Fruit fly (Drosophila melanogaster) whole organism, prepupa: Measurements from ENCODE around the gene CG18262.

Experiments
- Blimp-1 ChIP-seq: fragments of 200-800 bp; sonication (Bioruptor generic); optimal IDR thresholded peaks from 3 replicates; lab custom pipeline; 2017; ENCODE audit warnings: missing biosample characterization, missing genetic modification characterization, mild to moderate bottlenecking, moderate library complexity, missing genetic modification reagents
- CG10631 ChIP-seq: fragments of 200-800 bp; sonication (Bioruptor generic); optimal IDR thresholded peaks from 2 replicates; lab custom pipeline; 2016; ENCODE audit warnings: missing biosample characterization, missing genetic modification characterization
- CG10669 ChIP-seq: fragments of 200-800 bp; sonication (Bioruptor generic); optimal IDR thresholded peaks from 3 replicates; lab custom pipeline; 2018; ENCODE audit warnings: missing biosample characterization, mild to moderate bottlenecking, missing genetic modification characterization, moderate library complexity
- CG11294 ChIP-seq: fragments of 200-800 bp; sonication (Bioruptor generic); IDR thresholded peaks from 2 replicates; pipeline ENCODE4 v1.3.6; 2022; ENCODE audit warnings: missing biosample characterization, missing genetic modification characterization
- CG11762 ChIP-seq: fragments of 200-800 bp; sonication (Bioruptor generic); optimal IDR thresholded peaks from 3 replicates; lab custom pipeline; 2016; ENCODE audit warnings: missing biosample characterization, missing genetic modification characterization; ENCODE audit not compliant: insufficient read depth
- CG11902 ChIP-seq: fragments of 200-800 bp; sonication (Bioruptor generic); optimal IDR thresholded peaks from 3 replicates; lab custom pipeline; 2016; ENCODE audit warnings: missing biosample characterization, missing genetic modification characterization
- CG15336 ChIP-seq: fragments of 200-800 bp; sonication (Bioruptor generic); IDR thresholded peaks from 2 replicates; pipeline ENCODE4 v1.3.6; 2022; ENCODE audit warnings: missing biosample characterization, missing genetic modification characterization
- CG1621 ChIP-seq: fragments of 200-800 bp; sonication (Bioruptor generic); optimal IDR thresholded peaks from 3 replicates; lab custom pipeline; 2018; ENCODE audit warnings: missing biosample characterization, mild to moderate bottlenecking, missing genetic modification characterization
- CG16779 ChIP-seq: fragments of 200-800 bp; sonication (Bioruptor generic); optimal IDR thresholded peaks from 3 replicates; lab custom pipeline; 2017; ENCODE audit warnings: missing biosample characterization, mild to moderate bottlenecking, missing genetic modification characterization
- CG3032 ChIP-seq: fragments of 200-800 bp; optimal IDR thresholded peaks from 2 replicates; lab custom pipeline; 2019; ENCODE audit warnings: missing biosample characterization, mild to moderate bottlenecking, missing genetic modification characterization, moderate library complexity
- CG32006 ChIP-seq: fragments of 200-800 bp; sonication (Bioruptor generic); optimal IDR thresholded peaks from 3 replicates; lab custom pipeline; 2017; ENCODE audit warnings: missing biosample characterization, mild to moderate bottlenecking, missing genetic modification characterization
- CG34406 ChIP-seq: fragments of 200-800 bp; sonication (Bioruptor generic); optimal IDR thresholded peaks from 3 replicates; lab custom pipeline; 2016; ENCODE audit warnings: missing biosample characterization, missing genetic modification characterization
- CG3919 ChIP-seq: fragments of 200-800 bp; sonication (Bioruptor generic); optimal IDR thresholded peaks from 3 replicates; lab custom pipeline; 2016; ENCODE audit warnings: missing biosample characterization, missing genetic modification characterization
- CG4318 ChIP-seq: fragments of 200-800 bp; sonication (Bioruptor generic); optimal IDR thresholded peaks from 3 replicates; lab custom pipeline; 2017; ENCODE audit warnings: missing biosample characterization, mild to moderate bottlenecking, missing genetic modification characterization
- CG6276 ChIP-seq: fragments of 200-800 bp; sonication (Bioruptor generic); optimal IDR thresholded peaks from 2 replicates; lab custom pipeline; 2017; ENCODE audit warnings: missing biosample characterization, mild to moderate bottlenecking, missing genetic modification characterization
- CG6792 ChIP-seq: fragments of 200-800 bp; sonication (Bioruptor generic); optimal IDR thresholded peaks from 3 replicates; lab custom pipeline; 2016; ENCODE audit warnings: missing biosample characterization, missing genetic modification characterization
- CG6808 ChIP-seq: fragments of 200-800 bp; sonication (Bioruptor generic); optimal IDR thresholded peaks from 3 replicates; lab custom pipeline; 2017; ENCODE audit warnings: missing biosample characterization, missing genetic modification characterization, mild to moderate bottlenecking, moderate library complexity, missing genetic modification reagents
- CG6854 ChIP-seq: fragments of 200-800 bp; sonication (Bioruptor generic); optimal IDR thresholded peaks from 2 replicates; lab custom pipeline; 2017; ENCODE audit warnings: missing biosample characterization, mild to moderate bottlenecking, missing genetic modification characterization
- CG7368 ChIP-seq: fragments of 200-800 bp; sonication (Bioruptor generic); optimal IDR thresholded peaks from 3 replicates; lab custom pipeline; 2016; ENCODE audit warnings: missing biosample characterization, missing genetic modification characterization
- CG8319 ChIP-seq: fragments of 200-800 bp; sonication (Bioruptor generic); optimal IDR thresholded peaks from 3 replicates; lab custom pipeline; 2016; ENCODE audit warnings: missing biosample characterization, missing genetic modification characterization
- CG9139 ChIP-seq: fragments of 200-800 bp; sonication (Bioruptor generic); optimal IDR thresholded peaks from 3 replicates; lab custom pipeline; 2017; ENCODE audit warnings: missing biosample characterization, mild to moderate bottlenecking, missing genetic modification characterization
- Eip75B ChIP-seq: fragments of 200-800 bp; sonication (Bioruptor generic); optimal IDR thresholded peaks from 3 replicates; lab custom pipeline; 2016; ENCODE audit warnings: missing biosample characterization, missing genetic modification characterization
- Eip78C ChIP-seq: fragments of 200-800 bp; sonication (Bioruptor generic); peaks from one replicate; lab custom pipeline; 2016; ENCODE audit warnings: missing biosample characterization, missing genetic modification characterization
- Eip93F ChIP-seq: fragments of 200-800 bp; sonication (Bioruptor generic); optimal IDR thresholded peaks from 2 replicates; lab custom pipeline; 2016; ENCODE audit warnings: missing biosample characterization, mild to moderate bottlenecking, missing genetic modification characterization
- Ets96B ChIP-seq: fragments of 200-800 bp; optimal IDR thresholded peaks from 2 replicates; lab custom pipeline; 2019; ENCODE audit warnings: missing biosample characterization, mild to moderate bottlenecking, missing genetic modification characterization, moderate library complexity
- Hr38 ChIP-seq: sonication (Bioruptor generic); optimal IDR thresholded peaks from 2 replicates; lab custom pipeline; 2016; ENCODE audit warnings: missing biosample characterization, missing genetic modification characterization
- Hr39 ChIP-seq: fragments of 200-800 bp; sonication (Bioruptor generic); optimal IDR thresholded peaks from 2 replicates; lab custom pipeline; 2016; ENCODE audit warnings: missing biosample characterization, missing genetic modification characterization
- Hr4 ChIP-seq: fragments of 200-800 bp; sonication (Bioruptor generic); optimal IDR thresholded peaks from 3 replicates; lab custom pipeline; 2016; ENCODE audit warnings: missing biosample characterization, missing genetic modification characterization
- OdsH ChIP-seq: fragments of 200-800 bp; sonication (Bioruptor generic); optimal IDR thresholded peaks from 3 replicates; lab custom pipeline; 2016; ENCODE audit warnings: missing biosample characterization, missing genetic modification characterization
- Smox ChIP-seq: fragments of 200-800 bp; sonication (Bioruptor generic); optimal IDR thresholded peaks from 3 replicates; lab custom pipeline; 2016; ENCODE audit warnings: missing biosample characterization, missing genetic modification characterization
- Sox14 ChIP-seq: fragments of 200-800 bp; sonication (Bioruptor generic); optimal IDR thresholded peaks from 3 replicates; lab custom pipeline; 2016; ENCODE audit warnings: missing biosample characterization, missing genetic modification characterization
- Sox15 ChIP-seq: fragments of 200-800 bp; sonication (Bioruptor generic); optimal IDR thresholded peaks from 3 replicates; lab custom pipeline; 2016; ENCODE audit warnings: missing biosample characterization, missing genetic modification characterization
- acj6 ChIP-seq: fragments of 200-800 bp; sonication (Bioruptor generic); optimal IDR thresholded peaks from 3 replicates; lab custom pipeline; 2016; ENCODE audit warnings: missing biosample characterization, missing genetic modification characterization
- cyc ChIP-seq: fragments of 200-800 bp; sonication (Bioruptor generic); optimal IDR thresholded peaks from 3 replicates; lab custom pipeline; 2016; ENCODE audit warnings: missing biosample characterization, missing genetic modification characterization
- dac ChIP-seq: fragments of 200-800 bp; sonication (Bioruptor generic); optimal IDR thresholded peaks from 2 replicates; lab custom pipeline; 2017; ENCODE audit warnings: missing biosample characterization, mild to moderate bottlenecking, missing genetic modification characterization
- dsx ChIP-seq: fragments of 200-800 bp; optimal IDR thresholded peaks from 3 replicates; lab custom pipeline; 2019; ENCODE audit warnings: missing biosample characterization, mild to moderate bottlenecking, missing genetic modification characterization, moderate library complexity; ENCODE audit not compliant: poor library complexity, severe bottlenecking
- esn ChIP-seq: fragments of 200-800 bp; sonication (Bioruptor generic); optimal IDR thresholded peaks from 2 replicates; lab custom pipeline; 2016; ENCODE audit warnings: missing biosample characterization, mild to moderate bottlenecking, missing genetic modification characterization, moderate library complexity
- fd59A ChIP-seq: fragments of 200-800 bp; sonication (Bioruptor generic); optimal IDR thresholded peaks from 2 replicates; lab custom pipeline; 2017; ENCODE audit warnings: missing biosample characterization, mild to moderate bottlenecking, missing genetic modification characterization, missing genetic modification reagents
- fd85E ChIP-seq: fragments of 200-800 bp; sonication (Bioruptor generic); optimal IDR thresholded peaks from 3 replicates; lab custom pipeline; 2016; ENCODE audit warnings: missing biosample characterization, missing genetic modification characterization
- net ChIP-seq: fragments of 200-800 bp; sonication (Bioruptor generic); optimal IDR thresholded peaks from 3 replicates; lab custom pipeline; 2016; ENCODE audit warnings: missing biosample characterization, missing genetic modification characterization
- pdm3 ChIP-seq: fragments of 200-800 bp; sonication (Bioruptor generic); optimal IDR thresholded peaks from 3 replicates; lab custom pipeline; 2016; ENCODE audit warnings: missing biosample characterization, missing genetic modification characterization
- ss ChIP-seq, 2 experiments: fragments of 200-800 bp; sonication (Bioruptor generic); optimal IDR thresholded peaks; 2 replicates in 1 of 2; 3 replicates in 1 of 2; lab custom pipeline; 2017 to 2018; ENCODE audit warnings: mild to moderate bottlenecking in 2 of 2, missing biosample characterization in 2 of 2, missing genetic modification characterization in 2 of 2, moderate library complexity in 1 of 2
- topi ChIP-seq: fragments of 200-800 bp; sonication (Bioruptor generic); optimal IDR thresholded peaks from 3 replicates; lab custom pipeline; 2016; ENCODE audit warnings: missing biosample characterization, missing genetic modification characterization
- vri ChIP-seq: fragments of 200-800 bp; sonication (Bioruptor generic); optimal IDR thresholded peaks from 3 replicates; lab custom pipeline; 2016; ENCODE audit warnings: missing biosample characterization, mild to moderate bottlenecking, missing genetic modification characterization

Gene CG18262

dm6 chrX:8141353-8142066, 11.2 kb upstream of the CG18262 start (continued):
- TF ChIP-seq Hr39 (GFP tag; lab: Kevin White, UChicago) = peak; percentile 21
- TF ChIP-seq CG15336 = no peak
- no peak for TF ChIP-seq fd85E (GFP tag; lab: Kevin White, UChicago)
- no peak for TF ChIP-seq OdsH (GFP tag; lab: Kevin White, UChicago)
- peak; percentile 6 for TF ChIP-seq CG34406 (GFP tag; lab: Kevin White, UChicago)
- TF ChIP-seq Sox15 (GFP tag; lab: Kevin White, UChicago) = no peak
- no peak for TF ChIP-seq CG11762
- TF ChIP-seq Eip75B (GFP tag; lab: Kevin White, UChicago) = peak; percentile 38
- TF ChIP-seq net (GFP tag; lab: Kevin White, UChicago) = peak; percentile 47

DNA sequence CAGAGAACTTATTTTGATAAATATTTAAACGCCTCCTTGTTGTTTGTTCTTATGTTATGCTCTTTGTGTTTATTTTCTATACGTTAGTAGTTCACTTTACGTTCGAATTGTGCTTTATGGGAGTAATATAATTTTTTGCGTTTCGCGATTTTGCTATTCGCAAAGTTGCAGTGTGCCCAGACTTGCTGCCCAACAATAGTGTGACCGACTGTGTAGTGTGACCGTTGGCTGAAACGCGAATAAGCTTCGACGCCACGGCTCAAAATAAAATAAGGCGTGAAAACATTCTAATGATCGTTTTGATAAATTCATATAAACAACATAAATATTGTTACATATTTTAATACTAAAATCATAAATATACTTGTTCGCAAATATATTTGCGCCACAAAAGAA, 10.7 kb upstream of the CG18262 start, which contains the start of gene Smox:
Gene Smox (minus strand): TSS at position 213 of the 396 bp plus-strand sequence.
- TF ChIP-seq ss (GFP tag; optimal IDR thresholded peaks at IDR 0.05; lab: Kevin White, UChicago) (no peak), Sox14 (GFP tag; lab: Kevin White, UChicago) (peak; percentile 18), CG11902 (GFP tag; lab: Kevin White, UChicago) (no peak), CG4318 (GFP tag; lab: Kevin White, UChicago) (no peak), Hr39 (GFP tag; lab: Kevin White, UChicago) (no peak), Eip78C (peak; percentile 50), esn (no peak), pdm3 (GFP tag; lab: Kevin White, UChicago) (no peak)

dm6 chrX:8143537-8143936, 9.2 kb upstream of the CG18262 start, which contains the start of gene CG17982:
TSS of gene CG17982 (minus strand) at chrX:8143835.
- TF ChIP-seq CG4318 (GFP tag; lab: Kevin White, UChicago) = no peak
- TF ChIP-seq CG11294 (GFP tag; lab: Robert Waterston, UW) = peak; percentile 69
- peak; percentile 89 for TF ChIP-seq CG6792 (GFP tag; lab: Kevin White, UChicago)
- TF ChIP-seq acj6 (GFP tag; lab: Kevin White, UChicago) = peak; percentile 91
- peak; percentile 85 for TF ChIP-seq CG6808 (GFP tag; lab: Kevin White, UChicago)
- TF ChIP-seq Ets96B (tag; lab: Kevin White, UChicago) = peak; percentile 90
- peak; percentile 81 for TF ChIP-seq CG8319
- peak; percentile 91 for TF ChIP-seq CG10669 (GFP tag; lab: Kevin White, UChicago)
- TF ChIP-seq CG10631 = peak; percentile 90
- peak; percentile 97 for TF ChIP-seq CG15336
- TF ChIP-seq Hr39 (GFP tag; lab: Kevin White, UChicago) = peak; percentile 93
- peak; percentile 87 for TF ChIP-seq CG3032
- peak; percentile 24 for TF ChIP-seq Hr38
- TF ChIP-seq pdm3 (GFP tag; lab: Kevin White, UChicago) = peak; percentile 94
- no peak for TF ChIP-seq CG16779 (tag; lab: Kevin White, UChicago)
- TF ChIP-seq CG1621 (tag; lab: Kevin White, UChicago) = peak; percentile 82
- TF ChIP-seq Smox (GFP tag; lab: Kevin White, UChicago) = no peak
- peak; percentile 84 for TF ChIP-seq CG32006 (GFP tag; lab: Kevin White, UChicago)
- TF ChIP-seq Sox14 (GFP tag; lab: Kevin White, UChicago) = peak; percentile 96
- TF ChIP-seq CG6854 = peak; percentile 76
- no peak for TF ChIP-seq CG9139 (GFP tag; lab: Kevin White, UChicago)
- TF ChIP-seq dsx (GFP tag; lab: Kevin White, UChicago) = peak; percentile 85
- TF ChIP-seq Blimp-1 (GFP tag; lab: Kevin White, UChicago) = no peak
- peak in 1 of 2 experiments; percentile 88 for TF ChIP-seq ss (GFP tag; optimal IDR thresholded peaks at IDR 0.05; lab: Kevin White, UChicago)
- peak; percentile 80 for TF ChIP-seq dac (GFP tag; lab: Kevin White, UChicago)
- peak; percentile 91 for TF ChIP-seq CG34406 (GFP tag; lab: Kevin White, UChicago)
- TF ChIP-seq vri = no peak
- TF ChIP-seq CG3919 (GFP tag; lab: Kevin White, UChicago) = peak; percentile 94
- TF ChIP-seq OdsH (GFP tag; lab: Kevin White, UChicago) = peak; percentile 90
- TF ChIP-seq Eip78C = peak; percentile 96
- TF ChIP-seq Hr4 (GFP tag; lab: Kevin White, UChicago) = peak; percentile 92
- TF ChIP-seq CG7368 (GFP tag; lab: Kevin White, UChicago) = peak; percentile 92
- TF ChIP-seq topi (GFP tag; lab: Kevin White, UChicago) = peak; percentile 94
- TF ChIP-seq fd59A = peak; percentile 74
- peak; percentile 68 for TF ChIP-seq fd85E (GFP tag; lab: Kevin White, UChicago)
- TF ChIP-seq Eip93F (GFP tag; lab: Kevin White, UChicago) = peak; percentile 90
- TF ChIP-seq CG11762 = peak; percentile 77
- TF ChIP-seq cyc (GFP tag; lab: Kevin White, UChicago) = peak; percentile 92
- TF ChIP-seq CG6276 (GFP tag; lab: Kevin White, UChicago) = peak; percentile 92
